Fruit fly (Drosophila melanogaster) whole organism, embryonic: ENCODE measurements around the gene Rdh.
A peak's percentile ranks its signal among the peaks of the same experiment; 100 is the strongest.

Experiments used
- CG10366 ChIP-seq: fragments of 200-800 bp; sonication (Bioruptor generic); IDR thresholded peaks from 2 replicates; pipeline ENCODE4 v1.3.6; 2022; ENCODE audit warnings: missing biosample characterization, missing genetic modification characterization
- CG14860 ChIP-seq: fragments of 200-800 bp; sonication (Bioruptor generic); IDR thresholded peaks from 3 replicates; pipeline ENCODE4 v1.3.6; 2022; ENCODE audit warnings: missing biosample characterization, missing genetic modification characterization; ENCODE audit not compliant: partially characterized antibody
- CG18262 ChIP-seq: fragments of 200-800 bp; optimal IDR thresholded peaks from 3 replicates; lab custom pipeline; 2019; ENCODE audit warnings: missing biosample characterization, mild to moderate bottlenecking, missing genetic modification characterization, moderate library complexity
- CG18476 ChIP-seq: fragments of 200-800 bp; sonication (Bioruptor generic); optimal IDR thresholded peaks from 2 replicates; lab custom pipeline; 2016; ENCODE audit warnings: missing biosample characterization, mild to moderate bottlenecking, missing genetic modification characterization
- CG31224 ChIP-seq: fragments of 200-800 bp; sonication (Bioruptor generic); IDR thresholded peaks from 2 replicates; pipeline ENCODE4 v1.3.6; 2022; ENCODE audit warnings: missing biosample characterization, missing genetic modification characterization
- CG31388 ChIP-seq: fragments of 200-800 bp; sonication (Bioruptor generic); optimal IDR thresholded peaks from 2 replicates; lab custom pipeline; 2016; ENCODE audit warnings: missing biosample characterization, missing genetic modification characterization
- CG34224 ChIP-seq: fragments of 200-800 bp; sonication (Bioruptor generic); IDR thresholded peaks from 3 replicates; pipeline ENCODE4 v1.3.6; 2022; ENCODE audit warnings: missing biosample characterization, missing genetic modification characterization; ENCODE audit not compliant: partially characterized antibody
- CG3726 ChIP-seq: fragments of 200-800 bp; sonication (Bioruptor generic); IDR thresholded peaks from 3 replicates; pipeline ENCODE4, ENCODE4 v1.3.6; 2022; ENCODE audit warnings: missing biosample characterization, missing genetic modification characterization
- CG4328 ChIP-seq: fragments of 200-800 bp; sonication (Bioruptor generic); optimal IDR thresholded peaks from 3 replicates; lab custom pipeline; 2017; ENCODE audit warnings: missing biosample characterization, missing genetic modification reagents, missing genetic modification characterization
- CG4360 ChIP-seq: fragments of 200-800 bp; sonication (Bioruptor generic); IDR thresholded peaks from 2 replicates; pipeline ENCODE4 v1.3.6; 2022; ENCODE audit warnings: missing biosample characterization, missing genetic modification characterization
- CG4820 ChIP-seq: fragments of 200-800 bp; sonication (Bioruptor generic); optimal IDR thresholded peaks from 3 replicates; lab custom pipeline; 2016; ENCODE audit warnings: missing biosample characterization, missing genetic modification characterization
- CG6689 ChIP-seq: fragments of 200-800 bp; sonication (Bioruptor generic); IDR thresholded peaks from 2 replicates; pipeline ENCODE4 v1.3.6; 2022; ENCODE audit warnings: missing biosample characterization, missing genetic modification characterization
- CG6765 ChIP-seq: fragments of 200-800 bp; sonication (Bioruptor generic); optimal IDR thresholded peaks from 3 replicates; lab custom pipeline; 2017; ENCODE audit warnings: missing biosample characterization, mild to moderate bottlenecking, missing genetic modification characterization
- CG7745 ChIP-seq: fragments of 200-800 bp; sonication (Bioruptor generic); optimal IDR thresholded peaks from 2 replicates; lab custom pipeline; 2018; ENCODE audit warnings: missing biosample characterization, mild to moderate bottlenecking, missing genetic modification characterization, moderate library complexity
- CG7987 ChIP-seq: fragments of 200-800 bp; sonication (Bioruptor generic); optimal IDR thresholded peaks from 2 replicates; lab custom pipeline; 2018; ENCODE audit warnings: missing biosample characterization, mild to moderate bottlenecking, missing genetic modification characterization, moderate library complexity
- CG8281 ChIP-seq: fragments of 200-800 bp; sonication (Bioruptor generic); optimal IDR thresholded peaks from 2 replicates; lab custom pipeline; 2018; ENCODE audit warnings: missing biosample characterization, mild to moderate bottlenecking, missing genetic modification characterization, moderate library complexity
- CG9876 ChIP-seq: fragments of 200-800 bp; sonication (Bioruptor generic); optimal IDR thresholded peaks from 2 replicates; lab custom pipeline; 2016; ENCODE audit warnings: missing biosample characterization, missing genetic modification characterization
- Dll ChIP-seq: fragments of 200-800 bp; sonication (Bioruptor generic); IDR thresholded peaks from 4 replicates; pipeline ENCODE4 v1.3.6; 2022; ENCODE audit warnings: missing biosample characterization, missing genetic modification characterization; ENCODE audit not compliant: partially characterized antibody
- GATAe ChIP-seq: fragments of 200-800 bp; sonication (Bioruptor generic); conservative IDR thresholded peaks from 2 replicates; pipeline ENCODE4 v1.3.6; 2022; ENCODE audit warnings: missing biosample characterization, missing genetic modification characterization
- HLH4C ChIP-seq: fragments of 200-800 bp; sonication (Bioruptor generic); IDR thresholded peaks from 3 replicates; pipeline ENCODE4 v1.3.6; 2022; ENCODE audit warnings: missing biosample characterization, missing genetic modification characterization; ENCODE audit not compliant: partially characterized antibody
- Hr78 ChIP-seq, 2 experiments: fragments of 200-800 bp in 1 of 2; fragments of >200 bp in 1 of 2; sonication (Bioruptor generic) in 1 of 2; optimal IDR thresholded peaks; 2 replicates each; lab custom pipeline; 2017 to 2019; ENCODE audit warnings: missing biosample characterization in 2 of 2, missing genetic modification characterization in 2 of 2, mild to moderate bottlenecking in 1 of 2, moderate library complexity in 1 of 2
- Mes4 ChIP-seq: fragments of 200-800 bp; sonication (Bioruptor generic); optimal IDR thresholded peaks from 2 replicates; lab custom pipeline; 2016; ENCODE audit warnings: missing biosample characterization, missing genetic modification characterization
- PHDP ChIP-seq: fragments of 200-800 bp; sonication (Bioruptor generic); optimal IDR thresholded peaks from 3 replicates; lab custom pipeline; 2018; ENCODE audit warnings: missing biosample characterization, mild to moderate bottlenecking, missing genetic modification characterization, moderate library complexity
- Side ChIP-seq: fragments of 200-800 bp; sonication (Bioruptor generic); optimal IDR thresholded peaks from 2 replicates; lab custom pipeline; 2016; ENCODE audit warnings: missing biosample characterization, missing genetic modification characterization
- Xbp1 ChIP-seq: fragments of 200-800 bp; sonication (Bioruptor generic); optimal IDR thresholded peaks from 3 replicates; lab custom pipeline; 2016; ENCODE audit warnings: missing biosample characterization, mild to moderate bottlenecking, missing genetic modification characterization
- Xrp1 ChIP-seq: fragments of 200-800 bp; sonication (Bioruptor generic); IDR thresholded peaks from 2 replicates; pipeline ENCODE4 v1.3.6; 2022; ENCODE audit warnings: missing biosample characterization, missing genetic modification characterization
- chinmo ChIP-seq: fragments of 200-800 bp; sonication (Bioruptor generic); IDR thresholded peaks from 4 replicates; pipeline ENCODE4 v1.3.6; 2022; ENCODE audit warnings: missing biosample characterization, missing genetic modification characterization; ENCODE audit not compliant: partially characterized antibody
- ci ChIP-seq: fragments of 200-800 bp; sonication (Bioruptor generic); IDR thresholded peaks from 3 replicates; pipeline ENCODE4 v1.3.6; 2022; ENCODE audit warnings: missing biosample characterization, missing genetic modification characterization
- da ChIP-seq: fragments of 200-800 bp; sonication (Bioruptor generic); optimal IDR thresholded peaks from 2 replicates; lab custom pipeline; 2016; ENCODE audit warnings: missing biosample characterization, missing genetic modification characterization
- eve ChIP-seq, 2 experiments: fragments of >200 bp; optimal IDR thresholded peaks; 2 replicates each; lab custom pipeline; 2017; ENCODE audit warnings: missing biosample characterization in 2 of 2, missing genetic modification characterization in 2 of 2
- fd3F ChIP-seq: fragments of 200-800 bp; sonication (Bioruptor generic); optimal IDR thresholded peaks from 2 replicates; lab custom pipeline; 2018; ENCODE audit warnings: missing biosample characterization, mild to moderate bottlenecking, missing genetic modification characterization, moderate library complexity
- ftz-f1 ChIP-seq: fragments of 200-800 bp; sonication (Bioruptor generic); optimal IDR thresholded peaks from 2 replicates; lab custom pipeline; 2016; ENCODE audit warnings: missing biosample characterization, missing genetic modification characterization
- gce ChIP-seq: fragments of 200-800 bp; sonication (Bioruptor generic); IDR thresholded peaks from 3 replicates; pipeline ENCODE4 v1.3.6; 2022; ENCODE audit warnings: missing biosample characterization, missing genetic modification characterization
- h ChIP-seq: fragments of >200 bp; optimal IDR thresholded peaks from 2 replicates; lab custom pipeline; 2017
- hbn ChIP-seq: fragments of 200-800 bp; sonication (Bioruptor generic); IDR thresholded peaks from 2 replicates; pipeline ENCODE4 v1.3.6; 2022; ENCODE audit warnings: missing biosample characterization, missing genetic modification characterization; ENCODE audit not compliant: partially characterized antibody
- inv ChIP-seq: fragments of 200-800 bp; sonication (Bioruptor generic); IDR thresholded peaks from 2 replicates; pipeline ENCODE4 v1.3.6; 2022; ENCODE audit warnings: missing biosample characterization, missing genetic modification characterization; ENCODE audit not compliant: partially characterized antibody
- lilli ChIP-seq: fragments of 200-800 bp; sonication (Bioruptor generic); optimal IDR thresholded peaks from 3 replicates; lab custom pipeline; 2016; ENCODE audit warnings: missing biosample characterization, missing genetic modification characterization
- nmo ChIP-seq: fragments of 200-800 bp; sonication (Bioruptor generic); optimal IDR thresholded peaks from 2 replicates; lab custom pipeline; 2018; ENCODE audit warnings: missing biosample characterization, mild to moderate bottlenecking, missing genetic modification characterization, moderate library complexity
- pan ChIP-seq, 4 experiments: fragments of >200 bp in 3 of 4; fragments of 200-800 bp in 1 of 4; sonication (Bioruptor generic) in 1 of 4; optimal IDR thresholded peaks in 3 of 4; IDR thresholded peaks in 1 of 4; 2 replicates each; pipeline versions ENCODE4 v1.3.6 to Lab custom; 2017 to 2022; ENCODE audit warnings: missing biosample characterization in 2 of 4, missing genetic modification characterization in 2 of 4, mixed read lengths in 1 of 4
- pzg ChIP-seq: fragments of 200-800 bp; sonication (Bioruptor generic); optimal IDR thresholded peaks from 3 replicates; lab custom pipeline; 2018; ENCODE audit warnings: missing biosample characterization, mild to moderate bottlenecking, missing genetic modification characterization, moderate library complexity
- sima ChIP-seq: fragments of 200-800 bp; sonication (Bioruptor generic); optimal IDR thresholded peaks from 2 replicates; lab custom pipeline; 2016; ENCODE audit warnings: missing biosample characterization, missing genetic modification characterization
- sna ChIP-seq: fragments of 200-800 bp; sonication (Bioruptor generic); IDR thresholded peaks from 2 replicates; pipeline ENCODE4 v1.3.6; 2022; ENCODE audit warnings: missing biosample characterization, missing genetic modification characterization; ENCODE audit not compliant: partially characterized antibody
- sr ChIP-seq: fragments of 200-800 bp; sonication (Bioruptor generic); IDR thresholded peaks from 3 replicates; pipeline ENCODE4 v1.3.6; 2022; ENCODE audit warnings: missing biosample characterization, missing genetic modification characterization
- tin ChIP-seq: fragments of 200-800 bp; sonication (Bioruptor generic); optimal IDR thresholded peaks from 3 replicates; lab custom pipeline; 2016; ENCODE audit warnings: missing biosample characterization, missing genetic modification characterization
- trem ChIP-seq: fragments of 200-800 bp; optimal IDR thresholded peaks from 3 replicates; lab custom pipeline; 2019; ENCODE audit warnings: missing biosample characterization, mild to moderate bottlenecking, missing genetic modification characterization, moderate library complexity
- tup ChIP-seq: fragments of 200-800 bp; sonication (Bioruptor generic); optimal IDR thresholded peaks from 2 replicates; lab custom pipeline; 2016; ENCODE audit warnings: missing biosample characterization, mild to moderate bottlenecking, missing genetic modification characterization, moderate library complexity

Rdh gene

DNA sequence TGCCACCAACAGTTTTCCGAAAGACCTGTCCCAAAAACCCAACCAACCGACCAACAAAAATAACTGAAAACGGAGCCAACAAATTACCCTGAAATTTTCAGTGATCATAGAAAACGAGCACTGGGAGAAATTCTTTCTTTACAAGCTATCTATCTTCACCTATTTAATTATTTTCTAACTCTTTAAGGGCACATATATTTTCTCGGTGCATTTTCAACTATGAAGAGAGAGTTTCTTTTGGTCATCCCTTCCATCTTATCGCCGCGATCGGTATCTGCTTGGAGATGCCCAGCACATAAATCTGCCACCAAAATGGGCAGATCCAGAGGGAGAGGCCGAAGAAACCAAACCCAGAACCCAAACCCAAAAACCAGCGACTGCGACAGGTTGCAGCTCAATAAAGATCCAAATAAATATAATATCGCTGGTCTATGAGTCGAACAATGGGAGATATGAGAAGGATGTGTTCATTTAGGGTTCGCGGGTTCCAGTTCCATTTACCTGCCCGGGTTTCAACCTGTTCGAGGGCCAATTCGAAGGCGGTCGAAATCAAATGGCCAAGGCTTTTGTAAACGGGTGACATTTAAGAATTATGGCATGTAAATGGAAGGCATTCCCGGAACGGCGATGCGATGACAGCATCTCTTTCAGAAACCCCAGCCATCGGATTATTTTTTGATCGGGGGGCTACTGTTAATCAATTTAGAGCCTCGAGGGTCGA, 17.9 kb downstream of the Rdh start (continued):
- TF ChIP-seq Xrp1 (GFP tag; lab: Robert Waterston, UW) (peak; percentile 54), lilli (GFP tag; lab: Kevin White, UChicago) (no peak), ci (GFP tag; lab: Robert Waterston, UW) (no peak), CG31388 (no peak), gce (no peak), CG18476 (GFP tag; lab: Kevin White, UChicago) (no peak), PHDP (no peak), Mes4 (GFP tag; lab: Kevin White, UChicago) (no peak), trem (tag; lab: Kevin White, UChicago) (no peak), CG6689 (GFP tag; lab: Robert Waterston, UW) (no peak)
- TF ChIP-seq, all 482 proteins: peak for 34

DNA sequence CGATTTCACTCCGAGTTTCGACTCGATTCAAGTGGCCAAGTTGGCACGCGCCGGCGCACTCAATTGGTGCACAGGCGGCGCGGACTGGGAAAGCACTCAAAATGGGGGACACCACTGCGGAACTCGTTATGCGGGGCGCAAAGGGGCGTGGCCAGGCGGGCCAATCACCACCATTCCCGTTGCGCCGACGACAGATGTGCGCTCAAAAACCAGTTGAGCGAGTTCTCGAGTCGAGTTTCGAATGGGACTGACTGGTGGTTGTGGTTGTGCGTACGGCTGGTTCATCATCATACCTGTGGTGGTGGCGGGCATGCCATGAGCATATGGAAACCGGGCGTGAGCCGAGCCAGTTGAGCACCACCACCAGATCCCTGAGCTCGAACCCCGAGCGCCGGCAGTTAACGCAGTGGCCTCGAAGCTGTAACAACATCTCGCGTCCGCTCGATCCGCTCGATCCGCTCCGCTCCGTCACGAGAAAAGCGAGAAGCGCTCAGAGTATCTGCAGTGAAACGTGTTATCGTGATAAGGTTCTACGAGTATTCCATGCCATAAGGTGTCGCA, 20.6 kb downstream of the Rdh start, which contains the start of gene Awh:
Gene Awh (plus strand): TSS at position 392 of the 561 bp plus-strand sequence.
- TF ChIP-seq hbn (GFP tag; lab: Robert Waterston, UW): peak; percentile 27; the same call in 1 of the 2 replicates
- no peak for TF ChIP-seq CG10366 (GFP tag; lab: Robert Waterston, UW)
- no peak for TF ChIP-seq CG4328 (GFP tag; lab: Kevin White, UChicago)
- TF ChIP-seq Dll (GFP tag; lab: Robert Waterston, UW): peak; percentile 33; the same call in 1 of the 4 replicates
- TF ChIP-seq fd3F (GFP tag; lab: Kevin White, UChicago): no peak
- no peak for TF ChIP-seq CG18262 (tag; lab: Kevin White, UChicago)
- no peak for TF ChIP-seq pzg (GFP tag; lab: Kevin White, UChicago)
- TF ChIP-seq h: no peak
- no peak for TF ChIP-seq da
- no peak for TF ChIP-seq CG31224 (GFP tag; lab: Robert Waterston, UW)
- TF ChIP-seq Side: peak; percentile 7
- no peak for TF ChIP-seq pan (optimal IDR thresholded peaks at IDR 0.05; lab: Kevin White, UChicago)
- no peak for TF ChIP-seq pan (GFP tag; optimal IDR thresholded peaks at IDR 0.05 in 1 of 2, IDR thresholded peaks at IDR 0.05 in 1 of 2)
- peak; percentile 50 for TF ChIP-seq sna
- no peak for TF ChIP-seq CG14860
- TF ChIP-seq Mes4 (GFP tag; lab: Kevin White, UChicago): no peak
- no peak for TF ChIP-seq CG7745 (tag; lab: Kevin White, UChicago)
- no peak for TF ChIP-seq CG4820 (GFP tag; lab: Kevin White, UChicago)
- no peak for TF ChIP-seq CG7987
- TF ChIP-seq CG34224 (GFP tag; lab: Robert Waterston, UW): peak; percentile 53; the same call in 1 of the 3 replicates
- TF ChIP-seq tup (GFP tag; lab: Kevin White, UChicago): no peak
- no peak for TF ChIP-seq tin
- TF ChIP-seq nmo: no peak
- TF ChIP-seq Xbp1 (GFP tag; lab: Kevin White, UChicago): no peak
- TF ChIP-seq CG3726 (GFP tag; lab: Robert Waterston, UW): no peak
- no peak for TF ChIP-seq CG6765 (GFP tag; lab: Kevin White, UChicago)
- TF ChIP-seq CG9876 (GFP tag; lab: Kevin White, UChicago): no peak
- TF ChIP-seq Hr78 (GFP tag; optimal IDR thresholded peaks at IDR 0.05; lab: Kevin White, UChicago): no peak
- no peak for TF ChIP-seq CG8281 (tag; lab: Kevin White, UChicago)
- no peak for TF ChIP-seq eve (GFP tag; optimal IDR thresholded peaks at IDR 0.05; lab: Kevin White, UChicago)
- TF ChIP-seq sima (GFP tag; lab: Kevin White, UChicago): no peak
- no peak for TF ChIP-seq inv
- TF ChIP-seq sr (GFP tag; lab: Robert Waterston, UW): no peak; the same call in 2 of the 3 replicates
- no peak; the same call in 2 of the 3 replicates for TF ChIP-seq HLH4C
- no peak for TF ChIP-seq GATAe (GFP tag; lab: Robert Waterston, UW)
- no peak for TF ChIP-seq CG4360
- TF ChIP-seq chinmo (GFP tag; lab: Robert Waterston, UW): peak; percentile 83; the same call in 3 of the 4 replicates
- TF ChIP-seq ftz-f1 (GFP tag; lab: Kevin White, UChicago): peak; percentile 38
